Worm (Caenorhabditis elegans): ENCODE measurements around the gene C03B1.3.

C03B1.3 gene

ce11 chrX:6324124-6324893 lies 41.5 kb upstream of the C03B1.3 start:
- TF ChIP-seq blmp-1 (tag; optimal IDR thresholded peaks at IDR 0.05; ENCODE audit: insufficient read depth), result peak; percentile 61
- peak; percentile 44 for TF ChIP-seq Y55F3AM.14 (GFP tag; optimal IDR thresholded peaks at IDR 0.05)
- TF ChIP-seq nhr-10 (tag; optimal IDR thresholded peaks at IDR 0.05), result peak; percentile 19
- peak; percentile 64 for TF ChIP-seq nhr-25 (tag; optimal IDR thresholded peaks at IDR 0.05)

- TF ChIP-seq ceh-82 (tag; optimal IDR thresholded peaks at IDR 0.05) (no peak), sem-4 (tag; optimal IDR thresholded peaks at IDR 0.05) (no peak), alr-1 (tag; optimal IDR thresholded peaks at IDR 0.05) (no peak), C34F6.9 (tag; optimal IDR thresholded peaks at IDR 0.05) (no peak), ztf-1 (GFP tag; conservative IDR thresholded peaks at IDR 0.05) (no peak), lin-39 (tag; optimal IDR thresholded peaks at IDR 0.05) (no peak), ztf-4 (tag; optimal IDR thresholded peaks at IDR 0.05) (no peak), ztf-11 (tag; optimal IDR thresholded peaks at IDR 0.05) (no peak)
Measured at ce11 chrX:6326088-6326487, 39.7 kb upstream of the C03B1.3 start, which contains the start of gene col-168. TSS of gene col-168 (plus strand) at chrX:6326388.

- no peak for TF ChIP-seq unc-55 (GFP tag; optimal IDR thresholded peaks at IDR 0.05)
- TF ChIP-seq ceh-16 (tag; optimal IDR thresholded peaks at IDR 0.05), result no peak
- no peak for TF ChIP-seq dmd-4 (tag; optimal IDR thresholded peaks at IDR 0.05)
- no peak for TF ChIP-seq peb-1 (tag; optimal IDR thresholded peaks at IDR 0.05)
- no peak for TF ChIP-seq sem-4 (tag; optimal IDR thresholded peaks at IDR 0.05)
- no peak for TF ChIP-seq mab-5 (tag; optimal IDR thresholded peaks at IDR 0.05)
- TF ChIP-seq lin-13 (GFP tag; optimal IDR thresholded peaks at IDR 0.05), result no peak
- no peak for TF ChIP-seq C34F6.9 (tag; optimal IDR thresholded peaks at IDR 0.05)
- TF ChIP-seq fos-1 (tag; optimal IDR thresholded peaks at IDR 0.05), result no peak
- no peak for TF ChIP-seq lin-39 (tag; optimal IDR thresholded peaks at IDR 0.05)
- no peak for TF ChIP-seq crh-2 (tag; optimal IDR thresholded peaks at IDR 0.05)
- no peak for TF ChIP-seq nhr-6 (tag; optimal IDR thresholded peaks at IDR 0.05)
- TF ChIP-seq gmeb-1 (tag; optimal IDR thresholded peaks at IDR 0.05), result no peak
- no peak for TF ChIP-seq lsy-2 (tag; optimal IDR thresholded peaks at IDR 0.05)
- no peak for TF ChIP-seq nhr-11 (tag; optimal IDR thresholded peaks at IDR 0.05)
- TF ChIP-seq skn-1 (tag; optimal IDR thresholded peaks at IDR 0.05), result no peak
- no peak for TF ChIP-seq snpc-4 (tag; optimal IDR thresholded peaks at IDR 0.05)
Measured at ce11 chrX:6328860-6329259, 37.0 kb upstream of the C03B1.3 start, which contains the start of gene col-169. TSS of gene col-169 (plus strand) at chrX:6329160.

- no peak for TF ChIP-seq gmeb-1 (tag; optimal IDR thresholded peaks at IDR 0.05)
- TF ChIP-seq nhr-77 (tag; optimal IDR thresholded peaks at IDR 0.05), result no peak
- no peak for TF ChIP-seq nhr-25 (tag; optimal IDR thresholded peaks at IDR 0.05)
- no peak for TF ChIP-seq mdl-1 (tag; optimal IDR thresholded peaks at IDR 0.05)
- TF ChIP-seq ztf-1 (GFP tag; conservative IDR thresholded peaks at IDR 0.05), result no peak
- TF ChIP-seq zag-1 (tag; optimal IDR thresholded peaks at IDR 0.05), result no peak
- TF ChIP-seq nhr-21 (tag; optimal IDR thresholded peaks at IDR 0.05), result no peak
- no peak for TF ChIP-seq nhr-6 (tag; optimal IDR thresholded peaks at IDR 0.05)
- no peak for TF ChIP-seq Y55F3AM.14 (GFP tag; optimal IDR thresholded peaks at IDR 0.05)
- no peak for TF ChIP-seq R02D3.7 (tag; optimal IDR thresholded peaks at IDR 0.05)
- no peak for TF ChIP-seq lin-39 (tag; optimal IDR thresholded peaks at IDR 0.05)
- no peak for TF ChIP-seq lsy-2 (tag; optimal IDR thresholded peaks at IDR 0.05)
- no peak for TF ChIP-seq nhr-129 (tag; optimal IDR thresholded peaks at IDR 0.05)
- no peak for TF ChIP-seq C34F6.9 (tag; optimal IDR thresholded peaks at IDR 0.05)
- TF ChIP-seq elt-3 (tag; optimal IDR thresholded peaks at IDR 0.05), result no peak
Measured at ce11 chrX:6331409-6331808, 34.4 kb upstream of the C03B1.3 start, which contains the start of gene col-170. TSS of gene col-170 (plus strand) at chrX:6331709.

ce11 chrX:6333998-6334397 lies 31.8 kb upstream of the C03B1.3 start, which contains the start of gene col-171:
TSS of gene col-171 (plus strand) at chrX:6334298.
- TF ChIP-seq nhr-23 (tag; optimal IDR thresholded peaks at IDR 0.05), result no peak
- TF ChIP-seq lin-13 (GFP tag; optimal IDR thresholded peaks at IDR 0.05), result no peak
- no peak for TF ChIP-seq R02D3.7 (tag; optimal IDR thresholded peaks at IDR 0.05)
- TF ChIP-seq unc-62 (GFP tag; optimal IDR thresholded peaks at IDR 0.05), result no peak
- TF ChIP-seq blmp-1 (tag; optimal IDR thresholded peaks at IDR 0.05; ENCODE audit: insufficient read depth), result no peak
- no peak for TF ChIP-seq elt-3 (tag; optimal IDR thresholded peaks at IDR 0.05)
- TF ChIP-seq ztf-1 (GFP tag; conservative IDR thresholded peaks at IDR 0.05), result no peak
- TF ChIP-seq ceh-82 (tag; optimal IDR thresholded peaks at IDR 0.05), result no peak
- no peak for TF ChIP-seq mab-5 (tag; optimal IDR thresholded peaks at IDR 0.05)
- no peak for TF ChIP-seq snpc-4 (tag; optimal IDR thresholded peaks at IDR 0.05)
- TF ChIP-seq egl-27 (tag; optimal IDR thresholded peaks at IDR 0.05), result no peak
- no peak for TF ChIP-seq mdl-1 (tag; optimal IDR thresholded peaks at IDR 0.05)
